Worm (Caenorhabditis elegans) whole organism, L4/young adult: ENCODE data around the gene ZK930.4.

Source experiments
- W03F9.2 ChIP-seq: fragments of 150-350 bp; optimal IDR thresholded peaks from 2 replicates; lab custom pipeline; 2014; ENCODE audit warnings: missing biosample characterization, missing genetic modification characterization
- dao-5 ChIP-seq: sonication (generic microtip); optimal IDR thresholded peaks from 2 replicates; lab custom pipeline; 2016; ENCODE audit warnings: missing genotype, missing genetic modification characterization, moderate library complexity, missing compliant biosample characterization
- him-1 ChIP-seq: sonication (generic microtip); optimal IDR thresholded peaks from 2 replicates; lab custom pipeline; 2016; ENCODE audit warnings: missing genotype, missing genetic modification reagents, missing genetic modification characterization, missing compliant biosample characterization

ZK930.4 gene

DNA sequence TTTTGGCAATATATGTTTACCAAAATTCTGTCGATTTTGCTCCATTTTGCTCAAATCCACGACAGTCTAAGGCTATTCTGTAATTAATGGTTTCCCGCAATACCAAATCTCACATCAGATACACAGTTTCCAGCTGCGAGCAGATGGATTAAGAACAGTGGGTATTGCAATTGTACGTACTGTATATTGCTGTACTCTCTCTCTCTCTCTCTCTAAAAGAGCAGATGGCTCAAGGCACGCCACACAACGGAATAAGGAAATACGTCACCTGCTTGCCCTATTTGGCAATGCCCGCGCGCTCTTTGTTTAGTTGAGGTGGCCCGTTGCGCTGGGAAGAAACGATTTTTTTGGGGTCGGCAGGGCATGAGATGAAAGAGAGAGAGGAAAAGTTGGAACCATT lies 15.7 kb upstream of the ZK930.4 start:
- TF ChIP-seq dao-5 (tag; lab: Kevin White, UChicago) (no peak), him-1 (tag; lab: Kevin White, UChicago) (no peak), W03F9.2 (tag; lab: Kevin White, UChicago) (no peak)

DNA sequence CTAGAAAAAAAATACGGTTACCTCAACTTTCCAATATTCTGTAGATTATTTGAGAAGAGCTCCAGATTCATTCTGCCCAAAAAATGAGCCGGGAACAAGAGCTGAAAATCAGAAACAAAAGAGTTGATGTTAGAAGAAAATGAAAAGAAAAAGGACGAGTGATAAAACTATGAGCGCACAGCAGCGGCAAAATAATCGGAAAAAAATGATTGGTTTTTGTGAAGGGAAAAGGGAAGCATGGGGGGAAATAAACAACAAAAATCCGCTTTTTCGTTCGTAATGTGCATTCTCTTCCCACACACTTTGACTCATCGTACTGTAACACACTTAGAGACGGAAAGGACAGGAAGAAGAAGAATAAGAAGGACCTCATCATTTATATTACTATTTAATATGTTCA lies 13.0 kb upstream of the ZK930.4 start, which contains the start of gene ZK930.2:
TSS of gene ZK930.2 (minus strand) at position 101 of the 400 bp plus-strand sequence.
- TF ChIP-seq W03F9.2 (tag; lab: Kevin White, UChicago) (no peak), dao-5 (tag; lab: Kevin White, UChicago) (no peak), him-1 (tag; lab: Kevin White, UChicago) (no peak)

ce11 chrII:11899761-11900160 lies 6.6 kb upstream of the ZK930.4 start:
- TF ChIP-seq dao-5 (tag; lab: Kevin White, UChicago) (no peak), W03F9.2 (tag; lab: Kevin White, UChicago) (no peak), him-1 (tag; lab: Kevin White, UChicago) (no peak)

ce11 chrII:11901110-11901509 lies 5.2 kb upstream of the ZK930.4 start, which contains the start of gene vab-23:
Gene vab-23, minus strand, starts transcription at chrII:11901210.
- no peak for TF ChIP-seq W03F9.2 (tag; lab: Kevin White, UChicago)
- no peak for TF ChIP-seq him-1 (tag; lab: Kevin White, UChicago)
- no peak for TF ChIP-seq dao-5 (tag; lab: Kevin White, UChicago)

- no peak for TF ChIP-seq dao-5 (tag; lab: Kevin White, UChicago)
- no peak for TF ChIP-seq him-1 (tag; lab: Kevin White, UChicago)
- TF ChIP-seq W03F9.2 (tag; lab: Kevin White, UChicago) = no peak
Measured at ce11 chrII:11902203-11902602, 4.1 kb upstream of the ZK930.4 start.

DNA sequence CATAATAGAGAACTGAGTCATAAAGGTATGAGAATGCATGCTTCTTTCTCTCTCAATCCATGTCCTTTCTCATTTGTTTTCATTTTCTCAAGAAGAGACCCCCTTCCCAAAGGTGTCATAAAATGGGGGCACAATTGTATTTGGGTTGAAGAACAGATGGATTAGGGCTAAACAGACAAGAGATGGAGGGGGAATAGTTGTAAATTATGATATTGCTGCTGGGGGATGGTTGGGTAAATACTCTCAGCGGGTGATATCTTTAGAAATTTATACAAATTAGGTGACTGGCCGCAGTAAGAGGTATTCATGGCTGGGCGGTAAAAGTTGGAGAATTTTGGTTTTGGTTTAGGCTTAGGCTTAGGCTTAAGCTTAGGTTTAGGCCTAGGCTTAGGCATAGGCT lies 1.3 kb upstream of the ZK930.4 start:
- TF ChIP-seq dao-5 (tag; lab: Kevin White, UChicago) (no peak), him-1 (tag; lab: Kevin White, UChicago) (no peak), W03F9.2 (tag; lab: Kevin White, UChicago) (no peak)

- TF ChIP-seq W03F9.2 (tag; lab: Kevin White, UChicago) (no peak), him-1 (tag; lab: Kevin White, UChicago) (no peak), dao-5 (tag; lab: Kevin White, UChicago) (no peak)
Measured at ce11 chrII:11910569-11910968, 4.3 kb downstream of the ZK930.4 start.

DNA sequence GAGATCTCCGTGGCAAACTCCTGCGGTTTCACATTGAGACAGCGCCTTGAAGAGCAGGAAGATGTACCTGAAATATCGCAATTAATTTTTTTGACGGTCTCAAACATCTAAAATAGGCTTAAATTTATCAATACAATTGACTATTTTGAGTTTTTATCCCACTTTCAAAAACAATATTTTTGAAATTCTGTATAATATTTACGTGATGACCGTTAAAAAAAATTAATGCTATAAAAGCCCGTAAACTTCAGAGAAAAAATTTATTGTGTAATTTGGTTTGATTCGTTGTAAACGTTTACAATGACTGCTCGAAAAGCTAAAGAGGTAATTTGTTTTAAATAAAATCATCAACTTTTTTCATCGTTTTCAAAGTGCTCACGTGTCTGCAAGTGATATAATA lies 8.0 kb downstream of the ZK930.4 start, which contains the start of gene ZK930.7:
TSS of gene ZK930.7 (plus strand) at position 301 of the 400 bp plus-strand sequence.
- no peak for TF ChIP-seq W03F9.2 (tag; lab: Kevin White, UChicago)
- no peak for TF ChIP-seq dao-5 (tag; lab: Kevin White, UChicago)
- TF ChIP-seq him-1 (tag; lab: Kevin White, UChicago) = no peak

ce11 chrII:11915770-11916554 lies 9.6 kb downstream of the ZK930.4 start, which contains the start of the genes vps-15 and hmg-12:
Gene vps-15, minus strand, starts transcription at chrII:11915852.
Gene hmg-12, plus strand, starts transcription at chrII:11916513.
- no peak for TF ChIP-seq him-1 (tag; lab: Kevin White, UChicago)
- TF ChIP-seq W03F9.2 (tag; lab: Kevin White, UChicago) = peak; percentile 47

DNA sequence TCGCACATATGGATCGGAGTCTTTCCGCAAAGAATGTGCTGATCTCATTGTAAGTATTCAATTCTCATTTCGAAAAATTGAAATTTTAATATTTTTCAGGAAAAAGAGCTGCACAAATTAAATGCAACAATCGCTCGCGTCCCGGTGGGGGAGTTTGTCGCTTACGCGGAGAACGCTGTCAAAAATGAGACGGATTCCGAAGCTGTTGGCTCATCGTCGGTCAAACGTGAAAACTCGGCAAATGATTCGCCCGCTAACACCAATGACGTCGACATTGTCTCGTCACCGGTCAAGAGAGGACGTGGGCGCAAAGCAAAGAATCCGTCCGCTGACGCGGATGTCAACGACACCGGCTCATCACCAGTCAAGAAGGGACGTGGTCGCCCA lies 10.2 kb downstream of the ZK930.4 start:
- TF ChIP-seq W03F9.2 (tag; lab: Kevin White, UChicago) = no peak
- no peak for TF ChIP-seq dao-5 (tag; lab: Kevin White, UChicago)

DNA sequence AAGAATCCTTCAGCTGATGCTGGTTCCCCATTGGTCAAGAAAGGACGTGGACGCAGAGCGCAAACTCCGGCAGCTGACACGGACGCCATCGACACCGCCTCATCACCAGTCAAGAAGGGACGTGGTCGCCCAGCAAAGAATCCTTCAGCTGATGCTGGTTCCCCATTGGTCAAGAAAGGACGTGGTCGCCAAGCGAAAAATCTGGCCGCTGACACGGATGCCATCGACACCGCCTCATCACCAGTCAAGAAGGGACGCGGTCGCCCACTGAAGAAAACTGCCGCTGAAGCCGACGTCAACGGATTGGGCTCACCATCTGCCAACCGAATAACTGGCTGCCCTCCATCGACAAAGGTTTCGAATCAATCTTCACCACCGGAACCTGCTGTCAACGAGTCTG lies 10.6 kb downstream of the ZK930.4 start:
- TF ChIP-seq W03F9.2 (tag; lab: Kevin White, UChicago) (no peak), dao-5 (tag; lab: Kevin White, UChicago) (no peak), him-1 (tag; lab: Kevin White, UChicago) (no peak)

DNA sequence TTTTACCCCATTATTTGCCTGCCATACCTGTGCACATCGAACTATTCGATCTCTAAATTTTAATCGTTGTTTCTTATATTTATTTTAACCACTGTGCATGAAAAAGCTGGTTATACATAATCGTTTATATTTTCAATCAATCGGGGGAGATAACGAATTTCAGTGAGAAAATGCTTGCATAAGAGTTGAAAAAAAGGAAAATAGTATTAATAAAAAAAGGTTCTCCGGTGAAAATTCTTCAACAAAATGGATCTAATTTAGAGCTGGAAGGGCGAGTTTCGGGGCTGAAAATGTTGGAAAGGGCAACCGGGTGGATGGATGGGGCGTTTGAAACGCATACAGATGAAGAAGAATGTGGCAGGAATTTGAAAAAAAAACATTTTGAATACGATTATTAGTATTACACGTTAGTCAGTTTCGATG lies 11.2 kb downstream of the ZK930.4 start:
- peak; percentile 36 for TF ChIP-seq dao-5 (tag; lab: Kevin White, UChicago)
- no peak for TF ChIP-seq W03F9.2 (tag; lab: Kevin White, UChicago)
- no peak for TF ChIP-seq him-1 (tag; lab: Kevin White, UChicago)

DNA sequence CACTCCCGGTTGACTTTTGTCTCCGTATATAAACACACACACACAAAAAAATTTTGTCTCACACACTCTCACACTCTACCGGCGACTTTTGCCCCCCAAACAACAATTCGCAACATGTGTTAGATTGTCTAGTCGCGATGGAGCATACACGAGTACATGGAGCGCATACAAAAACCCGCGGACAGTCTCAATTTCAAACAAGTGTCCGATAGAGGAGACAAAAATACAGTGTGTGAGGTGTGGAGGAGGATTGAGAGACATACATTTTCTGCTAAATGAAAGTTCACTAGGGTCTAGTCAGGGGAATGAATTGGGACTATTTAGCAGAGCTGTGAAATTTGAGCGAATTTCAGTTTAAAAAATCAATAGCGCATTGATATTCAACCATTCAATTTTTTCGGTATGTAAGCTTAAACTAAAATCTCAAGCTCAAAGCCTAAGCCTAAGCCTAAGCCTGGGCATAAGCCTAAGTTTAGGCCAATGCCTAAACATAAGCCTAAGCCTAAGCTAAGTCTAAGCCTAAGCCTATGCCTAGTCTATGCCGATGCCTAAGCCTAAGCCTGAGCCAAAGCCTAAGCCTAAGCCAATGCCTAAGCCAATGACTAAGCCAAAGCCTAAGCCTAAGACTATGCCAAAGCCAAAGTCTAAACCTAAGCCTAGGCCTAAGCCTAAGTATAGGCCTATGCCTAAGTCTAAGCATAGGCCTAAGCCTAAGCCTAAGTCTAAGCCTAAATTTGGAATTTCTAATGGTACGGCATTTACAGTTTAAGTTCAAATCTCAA lies 16.6 kb downstream of the ZK930.4 start:
- no peak for TF ChIP-seq W03F9.2 (tag; lab: Kevin White, UChicago)
